Fruit fly (Drosophila melanogaster) whole organism, wandering third instar larva: ENCODE data around the gene nenya.

Experiments used
- CG32264 ChIP-seq: fragments of 200-800 bp; sonication (Bioruptor generic); optimal IDR thresholded peaks from 2 replicates; lab custom pipeline; 2016; ENCODE audit warnings: missing biosample characterization, missing genetic modification characterization
- Dif ChIP-seq: fragments of 200-275, 200-300 bp; sonication (Bioruptor generic); optimal IDR thresholded peaks from 2 replicates; lab custom pipeline; 2018; ENCODE audit warnings: missing biosample characterization, missing genetic modification characterization; ENCODE audit not compliant: partially characterized antibody
- HLH106 ChIP-seq: fragments of 200-800 bp; optimal IDR thresholded peaks from 3 replicates; lab custom pipeline; 2019; ENCODE audit warnings: missing biosample characterization, mild to moderate bottlenecking, missing genetic modification characterization, moderate library complexity
- Hr83 ChIP-seq: fragments of 200-300 bp; sonication (Bioruptor generic); optimal IDR thresholded peaks from 2 replicates; lab custom pipeline; 2016; ENCODE audit warnings: missing biosample characterization, mild to moderate bottlenecking, missing genetic modification characterization, moderate library complexity; ENCODE audit not compliant: poor library complexity, severe bottlenecking
- dl ChIP-seq, 2 experiments: fragments of 175-275, 200-275 bp in 1 of 2; fragments of 200-275 bp in 1 of 2; sonication (Bioruptor generic); optimal IDR thresholded peaks; lab custom pipeline; 2018; ENCODE audit warnings: mild to moderate bottlenecking in 2 of 2, missing biosample characterization in 2 of 2, missing genetic modification characterization in 2 of 2, moderate library complexity in 2 of 2; ENCODE audit not compliant: partially characterized antibody in 2 of 2, insufficient read depth in 1 of 2
- dsf ChIP-seq: sonication (Bioruptor generic); optimal IDR thresholded peaks from 2 replicates; lab custom pipeline; 2016; ENCODE audit warnings: missing biosample characterization, missing genetic modification characterization, borderline replicate concordance
- fru ChIP-seq: fragments of 200-800 bp; sonication (Bioruptor generic); optimal IDR thresholded peaks from 3 replicates; lab custom pipeline; 2016; ENCODE audit warnings: missing biosample characterization, mild to moderate bottlenecking, missing genetic modification characterization
- h ChIP-seq: fragments of 200-800 bp; sonication (Bioruptor generic); optimal IDR thresholded peaks from 3 replicates; lab custom pipeline; 2016; ENCODE audit warnings: missing biosample characterization, mild to moderate bottlenecking, missing genetic modification characterization
- psq ChIP-seq: fragments of 200-800 bp; sonication (Bioruptor generic); optimal IDR thresholded peaks from 3 replicates; lab custom pipeline; 2017; ENCODE audit warnings: missing biosample characterization, mild to moderate bottlenecking, missing genetic modification characterization, moderate library complexity
- usp ChIP-seq: fragments of >200 bp; optimal IDR thresholded peaks from 2 replicates; lab custom pipeline; 2017; ENCODE audit warnings: missing biosample characterization, missing genetic modification characterization

dm6 chr3R:27916355-27917019 is 11.5 kb downstream of the nenya start, which contains the start of the genes CG5003 and mRpS22:
- peak; percentile 75 for TF ChIP-seq HLH106
- peak; percentile 51 for TF ChIP-seq psq
- no peak for TF ChIP-seq Dif
- peak; percentile 29 for TF ChIP-seq Hr83 (GFP tag; lab: Kevin White, UChicago)
- no peak for TF ChIP-seq CG32264 (GFP tag; lab: Kevin White, UChicago)
- TF ChIP-seq dl (GFP tag; optimal IDR thresholded peaks at IDR 0.05; lab: Kevin White, UChicago; ENCODE audit: insufficient read depth in 1 of 2, partially characterized antibody in 2 of 2): no peak
- TF ChIP-seq fru (GFP tag; lab: Kevin White, UChicago): peak; percentile 44
- TF ChIP-seq dsf (GFP tag; lab: Kevin White, UChicago): no peak
- TF ChIP-seq usp (GFP tag; lab: Kevin White, UChicago): no peak
- peak; percentile 64 for TF ChIP-seq h (GFP tag; lab: Kevin White, UChicago)
